Worm (Caenorhabditis elegans) whole organism, young adult: ENCODE measurements around the gene dpf-4.

Experiments
- B0261.1 ChIP-seq: sonication (generic microtip); optimal IDR thresholded peaks from 2 replicates; lab custom pipeline; 2016; ENCODE audit warnings: mild to moderate bottlenecking, missing genetic modification characterization, moderate library complexity, missing compliant biosample characterization
- B0336.3 ChIP-seq: fragments of 200-800 bp; sonication (Bioruptor generic); IDR thresholded peaks from 2 replicates; pipeline ENCODE4 v1.3.6; 2022; ENCODE audit warnings: missing genetic modification characterization, missing compliant biosample characterization
- C17E4.6 ChIP-seq: fragments of 200-800 bp; sonication (Bioruptor generic); IDR thresholded peaks from 2 replicates; pipeline ENCODE4 v1.3.6; 2022; ENCODE audit warnings: missing genetic modification reagents, missing genetic modification characterization, missing compliant biosample characterization
- F22D6.2 ChIP-seq: sonication (generic microtip); optimal IDR thresholded peaks from 2 replicates; lab custom pipeline; 2016; ENCODE audit warnings: mild to moderate bottlenecking, missing genetic modification characterization, missing compliant biosample characterization
- F33H1.4 ChIP-seq: fragments of 200-800 bp; sonication (Bioruptor generic); IDR thresholded peaks from 2 replicates; pipeline ENCODE4 v1.3.6; 2022; ENCODE audit warnings: missing genetic modification reagents, missing genetic modification characterization, missing compliant biosample characterization
- F37B4.10 ChIP-seq: fragments of 200-800 bp; sonication (Bioruptor generic); IDR thresholded peaks from 2 replicates; pipeline ENCODE4 v1.3.6; 2022; ENCODE audit warnings: missing genetic modification characterization, missing compliant biosample characterization
- F39B2.1 ChIP-seq: fragments of 200-800 bp; sonication (Bioruptor generic); IDR thresholded peaks from 2 replicates; pipeline ENCODE4 v1.3.6; 2022; ENCODE audit warnings: missing genetic modification reagents, missing genetic modification characterization, missing compliant biosample characterization
- F55B11.4 ChIP-seq: sonication (generic microtip); optimal IDR thresholded peaks from 2 replicates; lab custom pipeline; 2016; ENCODE audit warnings: missing compliant biosample characterization, missing genetic modification characterization, borderline replicate concordance; ENCODE audit not compliant: insufficient read depth
- K11D2.4 ChIP-seq: fragments of 200-800 bp; sonication (Bioruptor generic); IDR thresholded peaks from 2 replicates; pipeline ENCODE4 v1.3.6; 2022; ENCODE audit warnings: missing genetic modification reagents, missing genetic modification characterization, missing compliant biosample characterization
- T07F8.4 ChIP-seq: sonication (generic microtip); optimal IDR thresholded peaks from 2 replicates; lab custom pipeline; 2016; ENCODE audit warnings: mild to moderate bottlenecking, missing genetic modification characterization, moderate library complexity, missing compliant biosample characterization
- Y53F4B.3 ChIP-seq: fragments of 200-800 bp; sonication (Bioruptor generic); IDR thresholded peaks from 2 replicates; pipeline ENCODE4 v1.3.6; 2022; ENCODE audit warnings: missing genetic modification reagents, missing genetic modification characterization, missing compliant biosample characterization
- Y67H2A.10 ChIP-seq: fragments of 200-800 bp; sonication (Bioruptor generic); conservative IDR thresholded peaks from 2 replicates; pipeline ENCODE4 v1.3.6; 2022; ENCODE audit warnings: missing genetic modification reagents, missing genetic modification characterization, missing compliant biosample characterization
- Y95B8A.8 ChIP-seq: fragments of 200-800 bp; sonication (Bioruptor generic); IDR thresholded peaks from 2 replicates; pipeline ENCODE4 v1.3.6; 2022; ENCODE audit warnings: missing genetic modification reagents, missing genetic modification characterization, missing compliant biosample characterization
- ZK185.1 ChIP-seq: sonication (generic microtip); optimal IDR thresholded peaks from 2 replicates; lab custom pipeline; 2016; ENCODE audit warnings: mild to moderate bottlenecking, missing genetic modification characterization, missing compliant biosample characterization; ENCODE audit not compliant: poor library complexity, severe bottlenecking
- akir-1 ChIP-seq: fragments of 200-800 bp; sonication (Bioruptor generic); optimal IDR thresholded peaks from 2 replicates; lab custom pipeline; 2018; ENCODE audit warnings: mild to moderate bottlenecking, missing genetic modification characterization, moderate library complexity, missing compliant biosample characterization
- cebp-1 ChIP-seq, 2 experiments: fragments of 200-800 bp in 1 of 2; sonication (Bioruptor generic) in 1 of 2; sonication (generic microtip) in 1 of 2; IDR thresholded peaks in 1 of 2; optimal IDR thresholded peaks in 1 of 2; 2 replicates each; pipeline versions ENCODE4 v1.3.6 to Lab custom; 2017 to 2022; ENCODE audit warnings: missing compliant biosample characterization in 2 of 2, missing genetic modification characterization in 2 of 2, mild to moderate bottlenecking in 1 of 2, missing genetic modification reagents in 1 of 2, moderate library complexity in 1 of 2
- cebp-2 ChIP-seq: fragments of 200-800 bp; sonication (Bioruptor generic); IDR thresholded peaks from 2 replicates; pipeline ENCODE4 v1.3.6; 2022; ENCODE audit warnings: missing genetic modification characterization, missing compliant biosample characterization
- ceh-79 ChIP-seq: sonication (generic microtip); optimal IDR thresholded peaks from 2 replicates; lab custom pipeline; 2017; ENCODE audit warnings: mild to moderate bottlenecking, missing genetic modification characterization, missing compliant biosample characterization
- ceh-91 ChIP-seq: fragments of 200-800 bp; sonication (Bioruptor generic); IDR thresholded peaks from 2 replicates; pipeline ENCODE4 v1.3.6; 2022; ENCODE audit warnings: missing genetic modification reagents, missing genetic modification characterization, missing compliant biosample characterization
- dox-1 ChIP-seq: fragments of 200-800 bp; sonication (Bioruptor generic); IDR thresholded peaks from 2 replicates; pipeline ENCODE4 v1.3.6; 2022; ENCODE audit warnings: missing genetic modification reagents, missing genetic modification characterization, missing compliant biosample characterization
- dpl-1 ChIP-seq: fragments of 150-350 bp; optimal IDR thresholded peaks from 2 replicates; lab custom pipeline; 2014; ENCODE audit warnings: missing biosample characterization, missing genetic modification reagents, missing genetic modification characterization
- egl-44 ChIP-seq: fragments of 200-800 bp; sonication (Bioruptor generic); IDR thresholded peaks from 2 replicates; pipeline ENCODE4 v1.3.6; 2022; ENCODE audit warnings: missing genetic modification reagents, missing genetic modification characterization, missing compliant biosample characterization
- fkh-3 ChIP-seq: sonication (generic microtip); optimal IDR thresholded peaks from 2 replicates; lab custom pipeline; 2016; ENCODE audit warnings: mild to moderate bottlenecking, missing genetic modification characterization, missing compliant biosample characterization
- hlh-12 ChIP-seq: sonication (generic microtip); optimal IDR thresholded peaks from 2 replicates; lab custom pipeline; 2016; ENCODE audit warnings: missing genetic modification characterization, missing compliant biosample characterization
- hrde-1 ChIP-seq: sonication (generic microtip); optimal IDR thresholded peaks from 2 replicates; lab custom pipeline; 2016; ENCODE audit warnings: missing genetic modification characterization, mild to moderate bottlenecking, missing compliant biosample characterization, moderate library complexity, missing genotype, missing genetic modification reagents, borderline replicate concordance
- let-607 ChIP-seq, 2 experiments: fragments of 200-800 bp in 1 of 2; sonication (Bioruptor generic) in 1 of 2; sonication (generic microtip) in 1 of 2; optimal IDR thresholded peaks; 2 replicates each; lab custom pipeline; 2016 to 2018; ENCODE audit warnings: mild to moderate bottlenecking in 2 of 2, missing compliant biosample characterization in 2 of 2, missing genetic modification characterization in 2 of 2, moderate library complexity in 2 of 2, missing genotype in 1 of 2
- lin-26 ChIP-seq: fragments of 200-800 bp; sonication (Bioruptor generic); IDR thresholded peaks from 2 replicates; pipeline ENCODE4 v1.3.6; 2022; ENCODE audit warnings: missing genetic modification reagents, missing genetic modification characterization, missing compliant biosample characterization
- lin-35 ChIP-seq, 3 experiments: fragments of 150-350 bp in 2 of 3; sonication (generic microtip) in 1 of 3; optimal IDR thresholded peaks; 2 replicates each; lab custom pipeline; 2014 to 2018; ENCODE audit warnings: missing biosample characterization in 3 of 3, missing genetic modification characterization in 3 of 3, missing genetic modification reagents in 3 of 3
- lir-1 ChIP-seq: fragments of 200-800 bp; sonication (Bioruptor generic); conservative IDR thresholded peaks from 2 replicates; pipeline ENCODE4 v1.3.6; 2022; ENCODE audit warnings: missing genetic modification reagents, missing genetic modification characterization, missing compliant biosample characterization
- madf-3 ChIP-seq: fragments of 200-800 bp; sonication (Bioruptor generic); IDR thresholded peaks from 2 replicates; pipeline ENCODE4 v1.3.6; 2022; ENCODE audit warnings: missing genetic modification reagents, missing genetic modification characterization, missing compliant biosample characterization
- madf-6 ChIP-seq: fragments of 200-800 bp; sonication (Bioruptor generic); IDR thresholded peaks from 2 replicates; pipeline ENCODE4 v1.3.6; 2022; ENCODE audit warnings: missing genetic modification reagents, missing genetic modification characterization, missing compliant biosample characterization
- mxl-1 ChIP-seq: sonication (generic microtip); optimal IDR thresholded peaks from 2 replicates; lab custom pipeline; 2016; ENCODE audit warnings: missing genetic modification characterization, missing compliant biosample characterization
- nfya-2 ChIP-seq: fragments of 200-800 bp; sonication (Bioruptor generic); IDR thresholded peaks from 2 replicates; pipeline ENCODE4 v1.3.6; 2022; ENCODE audit warnings: missing genetic modification reagents, missing genetic modification characterization, missing compliant biosample characterization
- nhr-179 ChIP-seq: sonication (generic microtip); optimal IDR thresholded peaks from 2 replicates; lab custom pipeline; 2016; ENCODE audit warnings: mild to moderate bottlenecking, missing genetic modification characterization, missing compliant biosample characterization
- nhr-27 ChIP-seq: fragments of 200-800 bp; sonication (Bioruptor generic); optimal IDR thresholded peaks from 2 replicates; lab custom pipeline; 2018; ENCODE audit warnings: mild to moderate bottlenecking, missing genetic modification characterization, moderate library complexity, missing compliant biosample characterization
- nhr-90 ChIP-seq: sonication (generic microtip); optimal IDR thresholded peaks from 2 replicates; lab custom pipeline; 2016; ENCODE audit warnings: missing genotype, mild to moderate bottlenecking, missing genetic modification characterization, missing compliant biosample characterization
- rpc-1 ChIP-seq, 2 experiments: fragments of 150-350 bp in 1 of 2; sonication (generic microtip) in 1 of 2; optimal IDR thresholded peaks; 2 replicates each; lab custom pipeline; 2014 to 2018; ENCODE audit warnings: missing biosample characterization in 1 of 2, missing genetic modification characterization in 1 of 2, missing genetic modification reagents in 1 of 2, missing genotype in 1 of 2
- zfh-2 ChIP-seq: fragments of 200-800 bp; sonication (Bioruptor generic); conservative IDR thresholded peaks from 2 replicates; pipeline ENCODE4 v1.3.6; 2022; ENCODE audit warnings: missing genetic modification reagents, missing genetic modification characterization, missing compliant biosample characterization
- zim-3 ChIP-seq: sonication (generic microtip); optimal IDR thresholded peaks from 2 replicates; lab custom pipeline; 2017; ENCODE audit warnings: mild to moderate bottlenecking, missing genetic modification characterization, moderate library complexity, missing compliant biosample characterization
- ztf-18 ChIP-seq: sonication (generic microtip); optimal IDR thresholded peaks from 2 replicates; lab custom pipeline; 2016; ENCODE audit warnings: missing genotype, mild to moderate bottlenecking, missing genetic modification characterization, missing compliant biosample characterization
- ztf-26 ChIP-seq: sonication (generic microtip); optimal IDR thresholded peaks from 2 replicates; lab custom pipeline; 2017; ENCODE audit warnings: missing genetic modification characterization, missing compliant biosample characterization

Gene dpf-4

ce11 chrIII:5824450-5824972, 34.6 kb upstream of the dpf-4 start:
- TF ChIP-seq nfya-2 (GFP tag; lab: Robert Waterston, UW) (no peak), lin-26 (GFP tag; lab: Robert Waterston, UW) (no peak), mxl-1 (tag; lab: Kevin White, UChicago) (no peak), F22D6.2 (no peak), lir-1 (GFP tag; lab: Robert Waterston, UW) (no peak), cebp-2 (GFP tag; lab: Robert Waterston, UW) (no peak), ztf-26 (no peak)

ce11 chrIII:5826895-5827437, 32.1 kb upstream of the dpf-4 start:
- TF ChIP-seq ZK185.1 (tag; lab: Kevin White, UChicago) (no peak), zfh-2 (0 out of 2 replicates have a peak, but pooled peaks have one; percentile 40), F37B4.10 (0 out of 2 replicates have a peak, but pooled peaks have one; percentile 30)

ce11 chrIII:5828065-5828464, 31.0 kb upstream of the dpf-4 start:
- no peak for TF ChIP-seq Y53F4B.3 (GFP tag; lab: Robert Waterston, UW)
- no peak for TF ChIP-seq fkh-3 (tag; lab: Kevin White, UChicago)
- TF ChIP-seq nhr-27 (tag; lab: Kevin White, UChicago) = no peak
- no peak for TF ChIP-seq akir-1 (GFP tag; lab: Kevin White, UChicago)
- peak; percentile 43; the same call in 1 of the 2 replicates for TF ChIP-seq Y67H2A.10
- no peak for TF ChIP-seq cebp-1 (GFP tag; IDR thresholded peaks at IDR 0.05; lab: Robert Waterston, UW)
- TF ChIP-seq cebp-1 (tag; optimal IDR thresholded peaks at IDR 0.05; lab: Kevin White, UChicago) = peak; percentile 8
- TF ChIP-seq madf-3 (GFP tag; lab: Robert Waterston, UW) = peak; percentile 76
- no peak for TF ChIP-seq nhr-179 (tag; lab: Kevin White, UChicago)
- no peak for TF ChIP-seq T07F8.4
- no peak for TF ChIP-seq nhr-90 (tag; lab: Kevin White, UChicago)
- no peak for TF ChIP-seq B0261.1 (tag; lab: Kevin White, UChicago)
- 0 out of 2 replicates have a peak, but pooled peaks have one; percentile 12 for TF ChIP-seq egl-44 (GFP tag; lab: Robert Waterston, UW)
- TF ChIP-seq lir-1 (GFP tag; lab: Robert Waterston, UW) = 0 out of 2 replicates have a peak, but pooled peaks have one; percentile 5
- no peak for TF ChIP-seq F37B4.10
- no peak for TF ChIP-seq lin-35 (GFP tag; optimal IDR thresholded peaks at IDR 0.05; lab: Kevin White, UChicago)
- no peak for TF ChIP-seq ceh-91 (GFP tag; lab: Robert Waterston, UW)
- TF ChIP-seq Y95B8A.8 (GFP tag; lab: Robert Waterston, UW) = peak; percentile 50; the same call in 1 of the 2 replicates
- TF ChIP-seq C17E4.6 (GFP tag; lab: Robert Waterston, UW) = no peak
- peak; percentile 0 for TF ChIP-seq ZK185.1 (tag; lab: Kevin White, UChicago)
- 0 out of 2 replicates have a peak, but pooled peaks have one; percentile 5 for TF ChIP-seq dox-1
- TF ChIP-seq K11D2.4 (GFP tag; lab: Robert Waterston, UW) = 0 out of 2 replicates have a peak, but pooled peaks have one; percentile 14
- no peak for TF ChIP-seq ceh-79
- peak; percentile 52; the same call in 1 of the 2 replicates for TF ChIP-seq B0336.3 (GFP tag; lab: Robert Waterston, UW)
- 0 out of 2 replicates have a peak, but pooled peaks have one; percentile 6 for TF ChIP-seq madf-6 (GFP tag; lab: Robert Waterston, UW)
- TF ChIP-seq, all 124 proteins: peak for 11

- TF ChIP-seq F39B2.1 (GFP tag; lab: Robert Waterston, UW) (no peak), hlh-12 (tag; lab: Kevin White, UChicago) (no peak), F33H1.4 (peak; percentile 8; the same call in 1 of the 2 replicates), zim-3 (tag; lab: Kevin White, UChicago) (no peak), ztf-18 (no peak), B0336.3 (GFP tag; lab: Robert Waterston, UW) (no peak), let-607 (tag; optimal IDR thresholded peaks at IDR 0.05; lab: Kevin White, UChicago) (no peak), zfh-2 (peak; percentile 65), F55B11.4 (tag; lab: Kevin White, UChicago) (no peak), lin-26 (GFP tag; lab: Robert Waterston, UW) (no peak), rpc-1 (optimal IDR thresholded peaks at IDR 0.05; lab: Kevin White, UChicago) (no peak), rpc-1 (tag; optimal IDR thresholded peaks at IDR 0.05; lab: Kevin White, UChicago) (no peak), hrde-1 (tag; lab: Kevin White, UChicago) (no peak), T07F8.4 (no peak), dpl-1 (GFP tag; lab: Kevin White, UChicago) (no peak)
These were observed 26.7 kb upstream of the dpf-4 start for ce11 chrIII:5832442-5832841.
